Fruit fly (Drosophila melanogaster): ENCODE data around the gene CG42818.
A peak's percentile ranks its signal among the peaks of the same experiment; 100 is the strongest.

The CG42818 gene

DNA sequence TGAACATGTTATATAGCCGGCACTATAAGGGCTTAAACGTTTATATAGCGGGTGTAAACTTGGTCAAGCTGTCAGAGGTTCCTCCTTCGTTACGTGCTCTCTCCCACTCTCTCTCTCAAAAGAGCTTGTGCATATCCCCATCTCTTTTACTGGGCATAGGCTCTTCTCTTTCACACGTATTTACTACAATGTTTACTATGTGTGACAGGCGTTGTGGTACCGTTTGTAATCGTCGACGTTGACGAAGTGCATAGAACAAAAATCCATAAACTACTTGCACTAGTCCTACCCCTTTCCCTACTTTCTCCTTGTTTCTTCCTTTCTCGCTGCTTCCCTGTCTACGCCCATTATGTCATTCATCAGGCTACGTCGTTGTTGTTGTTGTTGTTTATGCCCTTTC lies 35.1 kb downstream of the CG42818 start:
- no peak for TF ChIP-seq CG9215 (GFP tag; IDR thresholded peaks at IDR 0.05)
- no peak for TF ChIP-seq Camta (GFP tag; optimal IDR thresholded peaks at IDR 0.05)
- TF ChIP-seq Pdp1 (GFP tag; optimal IDR thresholded peaks at IDR 0.05), result peak in 1 of 2 experiments; percentile 11
- peak; percentile 0 for TF ChIP-seq zen (tag; optimal IDR thresholded peaks at IDR 0.05)
- TF ChIP-seq CG10321 (GFP tag; IDR thresholded peaks at IDR 0.05), result 0 out of 2 replicates have a peak, but pooled peaks have one; percentile 26
- peak; percentile 7 for TF ChIP-seq pfk (GFP tag; optimal IDR thresholded peaks at IDR 0.05)
- TF ChIP-seq Trl (optimal IDR thresholded peaks at IDR 0.05), result peak; percentile 40 to 42
- TF ChIP-seq Trl (GFP tag; optimal IDR thresholded peaks at IDR 0.05), result no peak
- no peak for TF ChIP-seq CG5953 (GFP tag; IDR thresholded peaks at IDR 0.05)
- no peak for TF ChIP-seq Nf-YC (tag; optimal IDR thresholded peaks at IDR 0.05)
- no peak for TF ChIP-seq z (GFP tag; IDR thresholded peaks at IDR 0.05)
- peak in 1 of 2 experiments; percentile 5 for TF ChIP-seq crp (GFP tag; optimal IDR thresholded peaks at IDR 0.05)

- no peak for TF ChIP-seq CG5245 (GFP tag; optimal IDR thresholded peaks at IDR 0.05)
- TF ChIP-seq pfk (GFP tag; optimal IDR thresholded peaks at IDR 0.05), result peak; percentile 2
- no peak for TF ChIP-seq CG10565 (GFP tag; optimal IDR thresholded peaks at IDR 0.05)
- no peak for TF ChIP-seq CG4617 (GFP tag; optimal IDR thresholded peaks at IDR 0.05; ENCODE audit: borderline replicate concordance)
- TF ChIP-seq Antp (GFP tag; optimal IDR thresholded peaks at IDR 0.05), result no peak
- TF ChIP-seq pan (optimal IDR thresholded peaks at IDR 0.05), result no peak
- no peak for TF ChIP-seq pan (GFP tag; optimal IDR thresholded peaks at IDR 0.05 in 1 of 2, IDR thresholded peaks at IDR 0.05 in 1 of 2)
- TF ChIP-seq Dll (GFP tag; IDR thresholded peaks at IDR 0.05; ENCODE audit: partially characterized antibody), result no peak
- TF ChIP-seq Med (GFP tag), result peak; percentile 69
- TF ChIP-seq al (GFP tag; IDR thresholded peaks at IDR 0.05), result no peak
- no peak for TF ChIP-seq eyg (GFP tag; optimal IDR thresholded peaks at IDR 0.05)
- peak; percentile 17 for TF ChIP-seq ftz-f1 (GFP tag; optimal IDR thresholded peaks at IDR 0.05)
- TF ChIP-seq CG13894 (tag; optimal IDR thresholded peaks at IDR 0.05), result peak; percentile 72
- peak; percentile 65 for TF ChIP-seq nom (GFP tag; optimal IDR thresholded peaks at IDR 0.05)
- peak; percentile 48 for TF ChIP-seq CG10543 (GFP tag; optimal IDR thresholded peaks at IDR 0.05)
- TF ChIP-seq abd-A (tag; optimal IDR thresholded peaks at IDR 0.05), result peak; percentile 78
- TF ChIP-seq pzg (GFP tag; optimal IDR thresholded peaks at IDR 0.05), result no peak
- peak; percentile 54; the same call in 1 of the 2 replicates for TF ChIP-seq Rfx (GFP tag; IDR thresholded peaks at IDR 0.05)
- no peak for TF ChIP-seq CG18476 (GFP tag; optimal IDR thresholded peaks at IDR 0.05)
- peak; percentile 26 for TF ChIP-seq CG12769 (tag; optimal IDR thresholded peaks at IDR 0.05)
- no peak for TF ChIP-seq cad (GFP tag; optimal IDR thresholded peaks at IDR 0.05)
- peak; percentile 5 for TF ChIP-seq sd (tag; optimal IDR thresholded peaks at IDR 0.05)
- 0 out of 2 replicates have a peak, but pooled peaks have one; percentile 12 for TF ChIP-seq Drgx (GFP tag; IDR thresholded peaks at IDR 0.05)
These were observed 36.2 kb downstream of the CG42818 start for dm6 chr2L:16277922-16278321.

dm6 chr2L:16278842-16279241 lies 37.1 kb downstream of the CG42818 start:
- TF ChIP-seq tll (GFP tag; optimal IDR thresholded peaks at IDR 0.05) (no peak), CG1647 (GFP tag; optimal IDR thresholded peaks at IDR 0.05) (no peak), dm (GFP tag; optimal IDR thresholded peaks at IDR 0.05) (no peak), Scr (GFP tag; IDR thresholded peaks at IDR 0.05; ENCODE audit: partially characterized antibody) (no peak), Doc2 (GFP tag; IDR thresholded peaks at IDR 0.05) (no peak), Med (GFP tag) (peak; percentile 54), CG6791 (GFP tag; IDR thresholded peaks at IDR 0.05; ENCODE audit: partially characterized antibody) (no peak), Deaf1 (tag; optimal IDR thresholded peaks at IDR 0.05) (peak; percentile 18), CG31388 (GFP tag; optimal IDR thresholded peaks at IDR 0.05) (no peak), cg (GFP tag; optimal IDR thresholded peaks at IDR 0.05) (no peak), Meics (GFP tag; optimal IDR thresholded peaks at IDR 0.05) (no peak), E2f1 (GFP tag; IDR thresholded peaks at IDR 0.05) (no peak), CG16779 (GFP tag; IDR thresholded peaks at IDR 0.05) (0 out of 2 replicates have a peak, but pooled peaks have one; percentile 18), hb (GFP tag; IDR thresholded peaks at IDR 0.05; ENCODE audit: partially characterized antibody) (peak; percentile 21; the same call in 1 of the 3 replicates), wor (GFP tag; IDR thresholded peaks at IDR 0.05) (no peak), crol (GFP tag; IDR thresholded peaks at IDR 0.05) (peak; percentile 71), Fer1 (GFP tag; optimal IDR thresholded peaks at IDR 0.05) (no peak)
